Worm (Caenorhabditis elegans) whole organism, late embryonic: ENCODE results near the gene Y22F5A.11.

ENCODE experiments used
- ceh-34 ChIP-seq: sonication (generic microtip); optimal IDR thresholded peaks from 2 replicates; lab custom pipeline; 2016; ENCODE audit warnings: mild to moderate bottlenecking, missing genetic modification characterization, missing compliant biosample characterization
- ceh-9 ChIP-seq: sonication (generic microtip); optimal IDR thresholded peaks from 2 replicates; lab custom pipeline; 2016; ENCODE audit warnings: mild to moderate bottlenecking, missing genetic modification characterization, inconsistent platforms, missing compliant biosample characterization
- elt-2 ChIP-seq: sonication (generic microtip); optimal IDR thresholded peaks from 2 replicates; lab custom pipeline; 2016; ENCODE audit warnings: missing genetic modification reagents, missing genetic modification characterization, missing compliant biosample characterization
- ets-4 ChIP-seq: sonication (generic microtip); optimal IDR thresholded peaks from 2 replicates; lab custom pipeline; 2016; ENCODE audit warnings: missing genetic modification characterization, missing compliant biosample characterization
- fkh-10 ChIP-seq: fragments of 150-350 bp; optimal IDR thresholded peaks from 2 replicates; lab custom pipeline; 2014; ENCODE audit warnings: missing biosample characterization, missing genetic modification reagents, missing genetic modification characterization
- lin-11 ChIP-seq: fragments of 200-800 bp; sonication (Bioruptor generic); optimal IDR thresholded peaks from 2 replicates; lab custom pipeline; 2018; ENCODE audit warnings: mild to moderate bottlenecking, missing genetic modification characterization, missing compliant biosample characterization
- pat-9 ChIP-seq: fragments of 200-800 bp; sonication (Bioruptor generic); optimal IDR thresholded peaks from 2 replicates; lab custom pipeline; 2018; ENCODE audit warnings: mild to moderate bottlenecking, missing genetic modification characterization, moderate library complexity, missing compliant biosample characterization
- tbx-2 ChIP-seq: sonication (generic microtip); optimal IDR thresholded peaks from 2 replicates; lab custom pipeline; 2016; ENCODE audit warnings: missing genetic modification characterization, missing compliant biosample characterization
- unc-3 ChIP-seq, 2 experiments: fragments of 200-800 bp in 1 of 2; sonication (Bioruptor generic) in 1 of 2; sonication (generic microtip) in 1 of 2; conservative IDR thresholded peaks in 1 of 2; optimal IDR thresholded peaks in 1 of 2; 2 replicates each; pipeline versions ENCODE4 v1.3.6 to Lab custom; 2016 to 2022; ENCODE audit warnings: missing compliant biosample characterization in 2 of 2, missing genetic modification characterization in 2 of 2, missing genetic modification reagents in 1 of 2

- TF ChIP-seq ets-4 (tag; lab: Kevin White, UChicago) (no peak), unc-3 (GFP tag; conservative IDR thresholded peaks at IDR 0.05; lab: Robert Waterston, UW) (no peak), unc-3 (tag; optimal IDR thresholded peaks at IDR 0.05; lab: Kevin White, UChicago) (no peak), fkh-10 (GFP tag; lab: Kevin White, UChicago) (no peak), tbx-2 (tag; lab: Kevin White, UChicago) (no peak), ceh-9 (no peak), pat-9 (tag; lab: Kevin White, UChicago) (no peak), lin-11 (tag; lab: Kevin White, UChicago) (no peak), elt-2 (no peak), ceh-34 (tag; lab: Kevin White, UChicago) (no peak)
Observed at ce11 chrV:10230932-10231331, 44.5 kb downstream of the Y22F5A.11 start, which contains the start of gene fipr-6.
